Worm (Caenorhabditis elegans) whole organism, L2 larva: ENCODE data around the gene glp-1.

Experiments used
- C34F6.9 ChIP-seq: fragments of 150-350 bp; optimal IDR thresholded peaks from 2 replicates; lab custom pipeline; 2014; ENCODE audit warnings: missing biosample characterization, missing genetic modification characterization
- F13H6.1 ChIP-seq: sonication (generic microtip); optimal IDR thresholded peaks from 2 replicates; lab custom pipeline; 2016; ENCODE audit warnings: missing genetic modification characterization, missing compliant biosample characterization
- R02D3.7 ChIP-seq: fragments of 150-350 bp; optimal IDR thresholded peaks from 2 replicates; lab custom pipeline; 2014; ENCODE audit warnings: missing biosample characterization, missing genetic modification characterization
- Y55F3AM.14 ChIP-seq: fragments of 200-800 bp; sonication (Bioruptor generic); optimal IDR thresholded peaks from 2 replicates; lab custom pipeline; 2018; ENCODE audit warnings: mild to moderate bottlenecking, missing genetic modification characterization, missing compliant biosample characterization
- ZK546.5 ChIP-seq: sonication (generic microtip); optimal IDR thresholded peaks from 2 replicates; lab custom pipeline; 2017; ENCODE audit warnings: missing biosample characterization, missing genetic modification characterization
- alr-1 ChIP-seq: fragments of 150-350 bp; optimal IDR thresholded peaks from 2 replicates; lab custom pipeline; 2014; ENCODE audit warnings: missing biosample characterization, missing genetic modification characterization
- aly-2 ChIP-seq: fragments of 150-350 bp; optimal IDR thresholded peaks from 2 replicates; lab custom pipeline; 2014; ENCODE audit warnings: missing biosample characterization, missing genetic modification characterization
- ama-1 ChIP-seq: fragments of 150-350 bp; optimal IDR thresholded peaks from 2 replicates; lab custom pipeline; 2018; ENCODE audit warnings: inconsistent platforms
- blmp-1 ChIP-seq: sonication (generic microtip); optimal IDR thresholded peaks from 2 replicates; lab custom pipeline; 2017; ENCODE audit warnings: missing genetic modification characterization, mild to moderate bottlenecking, missing compliant biosample characterization, antibody characterized with exemption, moderate library complexity; ENCODE audit not compliant: insufficient read depth
- ceh-82 ChIP-seq: fragments of 150-350 bp; optimal IDR thresholded peaks from 2 replicates; lab custom pipeline; 2014; ENCODE audit warnings: missing biosample characterization, missing genetic modification characterization
- crh-2 ChIP-seq: sonication (generic microtip); optimal IDR thresholded peaks from 2 replicates; lab custom pipeline; 2017; ENCODE audit warnings: missing biosample characterization, missing genetic modification characterization
- dmd-4 ChIP-seq: sonication (generic microtip); optimal IDR thresholded peaks from 2 replicates; lab custom pipeline; 2017; ENCODE audit warnings: missing biosample characterization, missing genetic modification characterization
- egl-27 ChIP-seq: sonication (generic microtip); optimal IDR thresholded peaks from 3 replicates; lab custom pipeline; 2017; ENCODE audit warnings: missing biosample characterization, missing genetic modification reagents, missing genetic modification characterization
- elt-1 ChIP-seq: fragments of 150-350 bp; optimal IDR thresholded peaks from 2 replicates; lab custom pipeline; 2014; ENCODE audit warnings: missing biosample characterization, missing genetic modification characterization
- elt-3 ChIP-seq: sonication (generic microtip); optimal IDR thresholded peaks from 2 replicates; lab custom pipeline; 2017; ENCODE audit warnings: missing biosample characterization, missing genetic modification characterization
- fos-1 ChIP-seq: fragments of 150-350 bp; optimal IDR thresholded peaks from 2 replicates; lab custom pipeline; 2014; ENCODE audit warnings: missing biosample characterization, missing genetic modification characterization
- gmeb-1 ChIP-seq: fragments of 150-350 bp; optimal IDR thresholded peaks from 2 replicates; lab custom pipeline; 2014; ENCODE audit warnings: missing biosample characterization, missing genetic modification characterization
- lin-13 ChIP-seq: fragments of 150-350 bp; optimal IDR thresholded peaks from 2 replicates; lab custom pipeline; 2014; ENCODE audit warnings: missing biosample characterization, missing genetic modification reagents, missing genetic modification characterization
- lin-39 ChIP-seq: fragments of 150-350 bp; optimal IDR thresholded peaks from 2 replicates; lab custom pipeline; 2014; ENCODE audit warnings: missing biosample characterization, missing genetic modification reagents, missing genetic modification characterization
- lsy-2 ChIP-seq, 2 experiments: fragments of 150-350 bp in 1 of 2; sonication (generic microtip) in 1 of 2; optimal IDR thresholded peaks; 2 replicates each; lab custom pipeline; 2014 to 2017; ENCODE audit warnings: missing biosample characterization in 2 of 2, missing genetic modification characterization in 2 of 2
- mdl-1 ChIP-seq, 2 experiments: fragments of 150-350 bp in 1 of 2; sonication (generic microtip) in 1 of 2; optimal IDR thresholded peaks; 2 replicates each; lab custom pipeline; 2017; ENCODE audit warnings: missing biosample characterization in 2 of 2, missing genetic modification characterization in 2 of 2
- nhr-10 ChIP-seq: sonication (generic microtip); optimal IDR thresholded peaks from 2 replicates; lab custom pipeline; 2017; ENCODE audit warnings: missing biosample characterization, missing genetic modification characterization
- nhr-11 ChIP-seq: fragments of 150-350 bp; optimal IDR thresholded peaks from 2 replicates; lab custom pipeline; 2014; ENCODE audit warnings: missing biosample characterization, missing genetic modification characterization
- nhr-12 ChIP-seq: fragments of 150-350 bp; optimal IDR thresholded peaks from 2 replicates; lab custom pipeline; 2014; ENCODE audit warnings: missing biosample characterization, missing genetic modification characterization
- nhr-129 ChIP-seq: fragments of 150-350 bp; optimal IDR thresholded peaks from 2 replicates; lab custom pipeline; 2014; ENCODE audit warnings: missing biosample characterization, missing genetic modification characterization
- nhr-21 ChIP-seq: fragments of 150-350 bp; optimal IDR thresholded peaks from 2 replicates; lab custom pipeline; 2014; ENCODE audit warnings: missing biosample characterization, missing genetic modification characterization
- nhr-23 ChIP-seq: fragments of 150-350 bp; optimal IDR thresholded peaks from 2 replicates; lab custom pipeline; 2014; ENCODE audit warnings: missing biosample characterization, missing genetic modification reagents, missing genetic modification characterization
- nhr-237 ChIP-seq: fragments of 150-350 bp; optimal IDR thresholded peaks from 2 replicates; lab custom pipeline; 2014; ENCODE audit warnings: missing biosample characterization, missing genetic modification characterization
- nhr-25 ChIP-seq: fragments of 150-350 bp; sonication (generic microtip); optimal IDR thresholded peaks from 3 replicates; lab custom pipeline; 2014; ENCODE audit warnings: missing biosample characterization, missing genetic modification characterization
- nhr-6 ChIP-seq: fragments of 150-350 bp; optimal IDR thresholded peaks from 2 replicates; lab custom pipeline; 2014; ENCODE audit warnings: missing biosample characterization, missing genetic modification characterization
- nhr-77 ChIP-seq: fragments of 150-350 bp; optimal IDR thresholded peaks from 2 replicates; lab custom pipeline; 2014; ENCODE audit warnings: missing biosample characterization, missing genetic modification characterization
- peb-1 ChIP-seq: fragments of 150-350 bp; optimal IDR thresholded peaks from 2 replicates; lab custom pipeline; 2014; ENCODE audit warnings: missing biosample characterization, missing genetic modification characterization
- sem-4 ChIP-seq: fragments of 150-350 bp; optimal IDR thresholded peaks from 2 replicates; lab custom pipeline; 2014; ENCODE audit warnings: missing biosample characterization, missing genetic modification reagents, missing genetic modification characterization
- sma-3 ChIP-seq: sonication (generic microtip); optimal IDR thresholded peaks from 2 replicates; lab custom pipeline; 2016; ENCODE audit warnings: missing genetic modification reagents, missing genetic modification characterization, missing compliant biosample characterization
- snpc-4 ChIP-seq: fragments of 150-350 bp; optimal IDR thresholded peaks from 2 replicates; lab custom pipeline; 2014; ENCODE audit warnings: missing biosample characterization, missing genetic modification characterization
- unc-39 ChIP-seq: fragments of 150-350 bp; optimal IDR thresholded peaks from 2 replicates; lab custom pipeline; 2014; ENCODE audit warnings: missing biosample characterization, missing genetic modification characterization
- unc-55 ChIP-seq: fragments of 150-350 bp; sonication (generic microtip); optimal IDR thresholded peaks from 3 replicates; lab custom pipeline; 2014; ENCODE audit warnings: missing biosample characterization, missing genetic modification reagents, missing genetic modification characterization
- unc-62 ChIP-seq: fragments of 150-350 bp; optimal IDR thresholded peaks from 2 replicates; lab custom pipeline; 2014; ENCODE audit warnings: missing biosample characterization, missing genetic modification reagents, missing genetic modification characterization
- zag-1 ChIP-seq: fragments of 150-350 bp; optimal IDR thresholded peaks from 2 replicates; lab custom pipeline; 2014; ENCODE audit warnings: missing biosample characterization, missing genetic modification characterization
- ztf-1 ChIP-seq: fragments of 200-800 bp; sonication (Bioruptor generic); conservative IDR thresholded peaks from 2 replicates; pipeline ENCODE4 v1.3.6; 2022; ENCODE audit warnings: missing genetic modification characterization, missing compliant biosample characterization
- ztf-11 ChIP-seq: sonication (generic microtip); optimal IDR thresholded peaks from 2 replicates; lab custom pipeline; 2017; ENCODE audit warnings: missing biosample characterization, missing genetic modification characterization

The glp-1 gene

ce11 chrIII:9077708-9078107 is 14.3 kb upstream of the glp-1 start, which contains the start of gene F02A9.1:
TSS of gene F02A9.1 (minus strand) at chrIII:9077808.
- no peak for TF ChIP-seq nhr-10 (tag; lab: Kevin White, UChicago)
- TF ChIP-seq nhr-237 (tag; lab: Kevin White, UChicago): no peak
- TF ChIP-seq elt-1 (tag; lab: Kevin White, UChicago): no peak
- no peak for TF ChIP-seq unc-55 (GFP tag; lab: Kevin White, UChicago)
- no peak for TF ChIP-seq nhr-25 (tag; lab: Kevin White, UChicago)
- TF ChIP-seq ztf-11: no peak
- TF ChIP-seq ceh-82 (tag; lab: Kevin White, UChicago): no peak
- TF ChIP-seq C34F6.9 (tag; lab: Kevin White, UChicago): no peak
- no peak for TF ChIP-seq gmeb-1 (tag; lab: Kevin White, UChicago)
- no peak for TF ChIP-seq dmd-4 (tag; lab: Kevin White, UChicago)
- no peak for TF ChIP-seq nhr-12 (tag; lab: Kevin White, UChicago)
- no peak for TF ChIP-seq crh-2

- TF ChIP-seq ama-1 (lab: Kevin White, UChicago): peak; percentile 38
- TF ChIP-seq egl-27 (tag; lab: Kevin White, UChicago): no peak
- TF ChIP-seq zag-1 (tag; lab: Kevin White, UChicago): no peak
- TF ChIP-seq nhr-129 (tag; lab: Kevin White, UChicago): peak; percentile 4
- TF ChIP-seq dmd-4 (tag; lab: Kevin White, UChicago): no peak
- no peak for TF ChIP-seq nhr-77 (tag; lab: Kevin White, UChicago)
- TF ChIP-seq elt-1 (tag; lab: Kevin White, UChicago): no peak
Observed at ce11 chrIII:9080127-9080526, 11.9 kb upstream of the glp-1 start.

- TF ChIP-seq peb-1: no peak
- peak; percentile 7 for TF ChIP-seq nhr-129 (tag; lab: Kevin White, UChicago)
- TF ChIP-seq lsy-2 (tag; optimal IDR thresholded peaks at IDR 0.05; lab: Kevin White, UChicago): peak in 1 of 2 experiments; percentile 18
- TF ChIP-seq ama-1 (lab: Kevin White, UChicago): peak; percentile 58
- no peak for TF ChIP-seq ZK546.5 (tag; lab: Kevin White, UChicago)
- TF ChIP-seq C34F6.9 (tag; lab: Kevin White, UChicago): peak; percentile 11
Observed at ce11 chrIII:9081055-9081454, 11.0 kb upstream of the glp-1 start, which contains the start of gene far-1. TSS of gene far-1 (minus strand) at chrIII:9081179.

- no peak for TF ChIP-seq mdl-1 (tag; optimal IDR thresholded peaks at IDR 0.05; lab: Kevin White, UChicago)
- TF ChIP-seq lin-39 (tag; lab: Kevin White, UChicago): no peak
- TF ChIP-seq fos-1 (tag; lab: Kevin White, UChicago): no peak
- TF ChIP-seq ama-1 (lab: Kevin White, UChicago): no peak
Observed at ce11 chrIII:9081763-9082162, 10.3 kb upstream of the glp-1 start, which contains the start of gene far-2. TSS of gene far-2 (plus strand) at chrIII:9081828.

- TF ChIP-seq nhr-23 (tag; lab: Kevin White, UChicago) (no peak), C34F6.9 (tag; lab: Kevin White, UChicago) (peak; percentile 37), nhr-12 (tag; lab: Kevin White, UChicago) (no peak), unc-62 (GFP tag; lab: Kevin White, UChicago) (no peak), snpc-4 (tag; lab: Kevin White, UChicago) (no peak), elt-3 (tag; lab: Kevin White, UChicago) (no peak), lin-13 (GFP tag; lab: Kevin White, UChicago) (no peak), unc-55 (GFP tag; lab: Kevin White, UChicago) (no peak), nhr-21 (tag; lab: Kevin White, UChicago) (no peak), mdl-1 (tag; optimal IDR thresholded peaks at IDR 0.05; lab: Kevin White, UChicago) (no peak), R02D3.7 (tag; lab: Kevin White, UChicago) (no peak), lsy-2 (tag; optimal IDR thresholded peaks at IDR 0.05; lab: Kevin White, UChicago) (peak in 1 of 2 experiments; percentile 32), nhr-11 (tag; lab: Kevin White, UChicago) (no peak), ztf-11 (no peak), sma-3 (GFP tag; lab: Kevin White, UChicago) (no peak), ztf-1 (no peak), nhr-25 (tag; lab: Kevin White, UChicago) (no peak), blmp-1 (no peak), nhr-6 (tag; lab: Kevin White, UChicago) (no peak), F13H6.1 (tag; lab: Kevin White, UChicago) (peak; percentile 26), dmd-4 (tag; lab: Kevin White, UChicago) (no peak), nhr-77 (tag; lab: Kevin White, UChicago) (no peak), nhr-129 (tag; lab: Kevin White, UChicago) (peak; percentile 35), nhr-237 (tag; lab: Kevin White, UChicago) (no peak), lin-39 (tag; lab: Kevin White, UChicago) (no peak), ZK546.5 (tag; lab: Kevin White, UChicago) (no peak), elt-1 (tag; lab: Kevin White, UChicago) (no peak), unc-39 (tag; lab: Kevin White, UChicago) (no peak), ama-1 (lab: Kevin White, UChicago) (no peak), aly-2 (tag; lab: Kevin White, UChicago) (no peak), zag-1 (tag; lab: Kevin White, UChicago) (no peak), Y55F3AM.14 (GFP tag; lab: Kevin White, UChicago) (no peak), egl-27 (tag; lab: Kevin White, UChicago) (no peak), sem-4 (peak; percentile 26), alr-1 (tag; lab: Kevin White, UChicago) (no peak), crh-2 (no peak)
Observed at ce11 chrIII:9083118-9083517, 8.9 kb upstream of the glp-1 start.
